Worm (Caenorhabditis elegans) whole organism, L1 larva: ENCODE measurements around the gene ZC196.8.

Experiments used
- ces-1 ChIP-seq: fragments of 150-350 bp; optimal IDR thresholded peaks from 2 replicates; lab custom pipeline; 2014; ENCODE audit warnings: missing biosample characterization, missing genetic modification reagents, missing genetic modification characterization
- lin-39 ChIP-seq: fragments of 150-350 bp; optimal IDR thresholded peaks from 2 replicates; lab custom pipeline; 2014; ENCODE audit warnings: missing biosample characterization, missing genetic modification reagents, missing genetic modification characterization

DNA sequence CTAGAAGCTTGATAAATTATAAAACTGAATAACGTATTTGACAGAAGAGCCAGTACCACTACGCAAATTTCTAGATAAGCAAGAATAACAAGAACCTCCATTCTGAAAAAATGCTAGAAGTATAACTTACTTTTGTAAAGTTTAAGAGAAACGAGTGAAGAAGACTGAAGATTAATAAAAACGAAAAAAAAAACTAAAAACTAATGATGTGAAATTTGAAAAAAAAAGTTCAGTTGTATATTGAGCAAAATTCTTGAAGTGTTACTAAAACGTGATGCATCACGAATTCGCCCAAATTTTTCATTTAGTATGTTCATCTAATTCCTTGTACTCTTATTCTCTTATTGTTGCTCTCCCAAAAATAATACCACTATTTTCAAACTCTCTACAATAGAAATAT, 44.9 kb downstream of the ZC196.8 start, which contains the start of gene ZC190.6:
- TF ChIP-seq ces-1 (no peak), lin-39 (tag; lab: Kevin White, UChicago) (no peak)
